Worm (Caenorhabditis elegans): Measurements from ENCODE around the gene Y77E11A.16.
A peak's percentile ranks its signal among the peaks of the same experiment; 100 is the strongest.

Gene Y77E11A.16

ce11 chrIV:1497448-1497847, 12.2 kb downstream of the Y77E11A.16 start, which contains the start of gene hxk-3 (continued):
- TF ChIP-seq C34B4.2 (tag; optimal IDR thresholded peaks at IDR 0.05) (no peak), nhr-90 (tag; optimal IDR thresholded peaks at IDR 0.05; ENCODE audit: poor library complexity) (peak; percentile 63), egl-27 (tag; optimal IDR thresholded peaks at IDR 0.05) (no peak), pqm-1 (tag; optimal IDR thresholded peaks at IDR 0.05) (no peak), lin-35 (GFP tag; optimal IDR thresholded peaks at IDR 0.05) (peak; percentile 39 to 68), Y116A8C.19 (tag; optimal IDR thresholded peaks at IDR 0.05; ENCODE audit: borderline replicate concordance) (no peak), isw-1 (GFP tag; IDR thresholded peaks at IDR 0.05) (no peak), ets-5 (GFP tag; IDR thresholded peaks at IDR 0.05) (no peak), unc-130 (tag; optimal IDR thresholded peaks at IDR 0.05) (no peak), lir-3 (tag; optimal IDR thresholded peaks at IDR 0.05; ENCODE audit: poor library complexity) (no peak), lsy-2 (tag; optimal IDR thresholded peaks at IDR 0.05) (peak; percentile 65 to 78), pag-3 (tag; optimal IDR thresholded peaks at IDR 0.05; ENCODE audit: borderline replicate concordance, insufficient read depth) (peak; percentile 15), grh-1 (GFP tag; IDR thresholded peaks at IDR 0.05) (no peak; the same call in 1 of the 2 replicates), swsn-7 (tag; optimal IDR thresholded peaks at IDR 0.05) (peak; percentile 75), snu-23 (GFP tag; optimal IDR thresholded peaks at IDR 0.05) (peak; percentile 83), blmp-1 (tag; optimal IDR thresholded peaks at IDR 0.05) (peak; percentile 34), mep-1 (tag; optimal IDR thresholded peaks at IDR 0.05) (peak; percentile 82), fos-1 (tag; optimal IDR thresholded peaks at IDR 0.05) (no peak), mef-2 (tag; optimal IDR thresholded peaks at IDR 0.05) (no peak), unc-62 (GFP tag; optimal IDR thresholded peaks at IDR 0.05) (no peak), jun-1 (tag; optimal IDR thresholded peaks at IDR 0.05) (no peak), lin-39 (tag; optimal IDR thresholded peaks at IDR 0.05) (no peak), nhr-20 (tag; optimal IDR thresholded peaks at IDR 0.05) (peak; percentile 69), aly-2 (tag; optimal IDR thresholded peaks at IDR 0.05) (no peak), fkh-8 (tag; optimal IDR thresholded peaks at IDR 0.05) (peak; percentile 21), dpl-1 (GFP tag; optimal IDR thresholded peaks at IDR 0.05) (peak; percentile 18 to 56 (median 51)), nhr-28 (tag; optimal IDR thresholded peaks at IDR 0.05) (no peak), xbp-1 (tag; optimal IDR thresholded peaks at IDR 0.05) (peak; percentile 65), nhr-77 (tag; optimal IDR thresholded peaks at IDR 0.05) (no peak), hlh-4 (tag; optimal IDR thresholded peaks at IDR 0.05) (no peak), F16B12.6 (tag; optimal IDR thresholded peaks at IDR 0.05) (no peak), ama-1 (optimal IDR thresholded peaks at IDR 0.05) (no peak), hpl-2 (GFP tag; optimal IDR thresholded peaks at IDR 0.05) (no peak), ceh-8 (GFP tag; optimal IDR thresholded peaks at IDR 0.05) (no peak), mab-9 (GFP tag; IDR thresholded peaks at IDR 0.05) (no peak), vab-15 (tag; optimal IDR thresholded peaks at IDR 0.05) (no peak), C04F5.9 (tag; optimal IDR thresholded peaks at IDR 0.05) (no peak), alr-1 (tag; optimal IDR thresholded peaks at IDR 0.05; ENCODE audit: borderline replicate concordance) (no peak), ceh-82 (tag; optimal IDR thresholded peaks at IDR 0.05) (peak in 1 of 3 experiments; percentile 44), nhr-12 (tag; optimal IDR thresholded peaks at IDR 0.05) (no peak), efl-3 (GFP tag; optimal IDR thresholded peaks at IDR 0.05) (no peak), unc-98 (GFP tag; IDR thresholded peaks at IDR 0.05) (no peak), ceh-90 (tag; optimal IDR thresholded peaks at IDR 0.05) (no peak), elt-3 (tag; optimal IDR thresholded peaks at IDR 0.05) (peak in 1 of 6 experiments; percentile 54), fkh-10 (GFP tag; optimal IDR thresholded peaks at IDR 0.05) (no peak), ceh-63 (GFP tag; optimal IDR thresholded peaks at IDR 0.05) (no peak)
